Fruit fly (Drosophila melanogaster) Kc167 (cell line): Measurements from ENCODE around the gene Mtch.

Experiments
- Myc ChIP-seq: fragments of >200 bp; optimal IDR thresholded peaks from 2 replicates; lab custom pipeline; 2017; ENCODE audit warnings: missing external identifiers
- Sin3A ChIP-seq: fragments of >200 bp; optimal IDR thresholded peaks from 2 replicates; lab custom pipeline; 2018; ENCODE audit warnings: missing external identifiers
- h ChIP-seq: fragments of >200 bp; optimal IDR thresholded peaks from 3 replicates; lab custom pipeline; 2018; ENCODE audit warnings: missing external identifiers
- insv ChIP-seq: fragments of >200 bp; optimal IDR thresholded peaks from 3 replicates; lab custom pipeline; 2018; ENCODE audit warnings: missing external identifiers
- psq ChIP-seq: fragments of >200 bp; optimal IDR thresholded peaks from 2 replicates; lab custom pipeline; 2017; ENCODE audit warnings: missing external identifiers
- ttk ChIP-seq: sonication (Bioruptor generic); optimal IDR thresholded peaks from 2 replicates; lab custom pipeline; 2017; ENCODE audit warnings: missing external identifiers

Mtch gene

dm6 chr3L:178445-178844, 6.0 kb upstream of the Mtch start:
- no peak for TF ChIP-seq insv
- no peak for TF ChIP-seq Sin3A (lab: Kevin White, UChicago)
- no peak for TF ChIP-seq ttk (lab: Kevin White, UChicago)
- TF ChIP-seq psq (lab: Kevin White, UChicago), result no peak
- TF ChIP-seq Myc (lab: Kevin White, UChicago), result no peak
- no peak for TF ChIP-seq h (lab: Kevin White, UChicago)

- TF ChIP-seq Myc (lab: Kevin White, UChicago) (no peak), psq (lab: Kevin White, UChicago) (no peak), h (lab: Kevin White, UChicago) (no peak), Sin3A (lab: Kevin White, UChicago) (no peak), insv (no peak), ttk (lab: Kevin White, UChicago) (no peak)
Measured at dm6 chr3L:178913-179488, 5.4 kb upstream of the Mtch start, which contains the start of gene Vdup1. Gene Vdup1 (minus strand): TSS chr3L:178963.

DNA sequence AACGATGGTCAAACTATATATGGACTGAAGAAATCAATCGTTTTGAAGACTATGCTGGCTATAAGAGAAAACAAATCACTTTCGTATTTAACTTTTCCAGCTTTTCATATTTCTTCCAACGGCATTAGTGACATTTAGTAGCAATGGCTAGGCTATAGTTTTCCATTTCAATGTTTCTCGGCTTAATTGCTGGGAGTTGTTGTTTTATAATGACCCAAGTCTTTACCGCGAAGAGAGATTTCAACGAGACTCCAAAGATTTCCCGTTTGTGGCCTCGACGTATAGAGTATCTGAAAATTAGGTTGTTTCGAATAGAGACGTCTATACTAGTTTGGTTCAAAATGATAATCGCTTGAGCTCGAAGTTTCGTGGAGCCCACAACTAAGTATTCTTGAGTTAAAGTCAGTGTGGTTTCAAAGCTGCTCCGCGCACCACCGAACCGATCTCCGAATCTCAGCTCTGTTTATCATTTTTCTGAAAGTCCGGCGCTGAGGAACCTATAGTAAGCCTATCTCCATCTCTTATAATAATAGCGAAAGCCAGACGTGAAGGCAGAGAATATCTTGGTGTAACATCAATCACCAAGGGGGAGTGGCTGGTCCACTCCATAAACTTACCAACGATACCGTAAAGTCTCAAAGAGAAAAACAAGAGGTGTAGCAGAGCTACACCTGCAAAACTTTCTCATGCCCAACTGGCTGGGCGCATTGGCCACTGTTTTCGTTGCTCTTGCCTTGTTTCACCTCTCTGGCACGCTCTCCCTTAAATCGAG, 4.8 kb upstream of the Mtch start, which contains the start of gene CG13875:
TSS of gene CG13875 (plus strand) at position 434 of the 772 bp plus-strand sequence.
- no peak for TF ChIP-seq h (lab: Kevin White, UChicago)
- TF ChIP-seq Myc (lab: Kevin White, UChicago), result no peak
- no peak for TF ChIP-seq ttk (lab: Kevin White, UChicago)
- no peak for TF ChIP-seq insv
- no peak for TF ChIP-seq psq (lab: Kevin White, UChicago)
- TF ChIP-seq Sin3A (lab: Kevin White, UChicago), result no peak

dm6 chr3L:180262-180543, 4.2 kb upstream of the Mtch start:
- TF ChIP-seq ttk (lab: Kevin White, UChicago), result no peak

dm6 chr3L:199050-199745, 14.8 kb downstream of the Mtch start:
- TF ChIP-seq Sin3A (lab: Kevin White, UChicago) (no peak), Myc (lab: Kevin White, UChicago) (no peak), insv (no peak), ttk (lab: Kevin White, UChicago) (no peak), h (lab: Kevin White, UChicago) (no peak), psq (lab: Kevin White, UChicago) (no peak)

DNA sequence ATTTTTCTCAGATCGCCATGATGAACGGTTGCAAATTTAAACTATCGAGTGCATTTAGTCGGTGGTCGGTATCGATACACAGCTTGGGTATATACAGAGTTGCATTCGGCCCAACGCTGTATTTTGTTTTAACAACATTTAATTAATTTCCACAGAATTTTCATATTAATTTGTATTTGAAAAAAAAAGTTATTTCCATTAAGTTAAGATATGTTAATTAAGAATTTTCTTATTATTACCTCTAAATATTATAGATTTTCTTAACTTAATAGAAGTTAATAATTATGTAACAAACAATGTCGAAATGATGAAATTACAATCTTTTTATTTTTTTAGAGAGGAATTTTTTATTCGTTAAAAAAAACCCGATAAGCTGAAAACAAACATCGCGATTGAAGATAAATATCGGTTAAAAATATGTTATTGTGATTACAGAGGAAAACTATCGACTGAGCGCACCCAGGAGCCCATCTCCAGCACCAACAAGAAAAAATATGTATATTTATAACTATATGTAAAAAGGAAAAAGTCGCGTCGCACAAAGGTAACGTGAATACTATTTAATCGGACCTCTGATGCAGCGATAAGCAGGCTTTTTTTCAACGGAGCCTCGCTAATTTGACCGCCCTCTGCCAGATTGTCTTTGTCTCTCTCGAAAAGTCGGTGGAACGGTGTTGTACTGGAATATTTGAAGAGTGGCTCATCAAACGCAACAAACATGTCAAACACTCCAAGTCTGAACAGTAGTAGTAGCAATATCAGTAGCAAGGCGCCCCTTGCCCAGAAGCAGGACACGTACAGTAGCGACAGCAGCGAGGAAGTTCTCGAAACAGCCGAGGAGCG, 15.5 kb downstream of the Mtch start, which contains the start of the genes rno and mri:
TSS of gene rno (minus strand) at position 9 of the 843 bp plus-strand sequence.
TSS of gene mri (plus strand) at position 421 of the 843 bp plus-strand sequence.
- no peak for TF ChIP-seq insv
- TF ChIP-seq psq (lab: Kevin White, UChicago), result no peak
- no peak for TF ChIP-seq Myc (lab: Kevin White, UChicago)
- no peak for TF ChIP-seq Sin3A (lab: Kevin White, UChicago)
- TF ChIP-seq ttk (lab: Kevin White, UChicago), result no peak
- no peak for TF ChIP-seq h (lab: Kevin White, UChicago)

dm6 chr3L:203536-204135, 19.2 kb downstream of the Mtch start, which contains the start of gene NitFhit:
Gene NitFhit (plus strand): TSS chr3L:203730.
- no peak for TF ChIP-seq h (lab: Kevin White, UChicago)
- TF ChIP-seq ttk (lab: Kevin White, UChicago), result no peak
- TF ChIP-seq Myc (lab: Kevin White, UChicago), result no peak
- no peak for TF ChIP-seq Sin3A (lab: Kevin White, UChicago)
- TF ChIP-seq insv, result no peak
- no peak for TF ChIP-seq psq (lab: Kevin White, UChicago)

- no peak for TF ChIP-seq Sin3A (lab: Kevin White, UChicago)
- TF ChIP-seq insv, result no peak
- no peak for TF ChIP-seq psq (lab: Kevin White, UChicago)
Measured at dm6 chr3L:205723-206284, 21.4 kb downstream of the Mtch start, which contains the start of the genes Gk1 and CG13876. Gene Gk1 (minus strand): TSS chr3L:205844. Gene CG13876 (plus strand): TSS chr3L:206134.

- no peak for TF ChIP-seq ttk (lab: Kevin White, UChicago)
- TF ChIP-seq h (lab: Kevin White, UChicago), result no peak
- no peak for TF ChIP-seq Myc (lab: Kevin White, UChicago)
- TF ChIP-seq psq (lab: Kevin White, UChicago), result no peak
- no peak for TF ChIP-seq insv
- TF ChIP-seq Sin3A (lab: Kevin White, UChicago), result no peak
Measured at dm6 chr3L:211200-211599, 26.8 kb downstream of the Mtch start, which contains the start of gene Prp4k. Gene Prp4k (minus strand): TSS chr3L:211457.

DNA sequence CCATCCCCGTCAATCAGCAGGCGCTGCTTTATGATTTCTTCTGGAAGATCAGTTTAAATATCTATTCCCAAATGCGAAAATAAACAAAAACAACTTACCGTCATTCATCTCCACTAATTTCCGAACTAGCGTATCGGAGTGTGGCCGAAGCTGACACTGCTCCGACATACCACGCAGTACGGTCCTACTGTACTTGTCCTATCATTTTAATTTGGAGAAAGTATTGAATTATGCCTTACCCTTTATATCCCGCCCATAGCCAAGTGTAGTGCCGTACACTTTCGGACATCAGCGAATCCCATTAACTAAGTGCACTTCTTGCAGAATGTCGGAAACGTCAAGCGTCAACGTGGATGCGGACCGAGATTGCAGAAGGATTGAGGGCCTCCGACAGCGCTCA, 28.1 kb downstream of the Mtch start, which contains the start of the genes thoc7 and Dis3l2:
TSS of gene thoc7 (minus strand) at position 168 of the 400 bp plus-strand sequence.
TSS of gene Dis3l2 (plus strand) at position 190 of the 400 bp plus-strand sequence.
- no peak for TF ChIP-seq Myc (lab: Kevin White, UChicago)
